Worm (Caenorhabditis elegans): Measurements from ENCODE around the gene hsp-75.

Gene hsp-75

ce11 chrIII:7246389-7246788 is 19.9 kb upstream of the hsp-75 start:
- TF ChIP-seq tab-1 (GFP tag; IDR thresholded peaks at IDR 0.05) (no peak), T22C8.4 (GFP tag; IDR thresholded peaks at IDR 0.05) (no peak), flt-1 (GFP tag; IDR thresholded peaks at IDR 0.05) (no peak), ztf-29 (GFP tag; IDR thresholded peaks at IDR 0.05) (no peak), med-1 (GFP tag; optimal IDR thresholded peaks at IDR 0.05; ENCODE audit: insufficient read depth) (no peak), klf-2 (GFP tag; conservative IDR thresholded peaks at IDR 0.05) (no peak), cog-1 (tag; optimal IDR thresholded peaks at IDR 0.05) (no peak), ref-1 (GFP tag; conservative IDR thresholded peaks at IDR 0.05) (no peak), ztf-23 (GFP tag; IDR thresholded peaks at IDR 0.05) (no peak)

- TF ChIP-seq med-1 (GFP tag; optimal IDR thresholded peaks at IDR 0.05; ENCODE audit: insufficient read depth): no peak
- TF ChIP-seq T22C8.4 (GFP tag; IDR thresholded peaks at IDR 0.05): no peak
- no peak for TF ChIP-seq ref-1 (GFP tag; conservative IDR thresholded peaks at IDR 0.05)
- TF ChIP-seq klf-2 (GFP tag; conservative IDR thresholded peaks at IDR 0.05): no peak
- no peak for TF ChIP-seq flt-1 (GFP tag; IDR thresholded peaks at IDR 0.05)
- TF ChIP-seq tab-1 (GFP tag; IDR thresholded peaks at IDR 0.05): no peak
- no peak for TF ChIP-seq cog-1 (tag; optimal IDR thresholded peaks at IDR 0.05)
- no peak for TF ChIP-seq ztf-23 (GFP tag; IDR thresholded peaks at IDR 0.05)
- no peak for TF ChIP-seq ztf-29 (GFP tag; IDR thresholded peaks at IDR 0.05)
Observed at ce11 chrIII:7242988-7243387, 16.5 kb upstream of the hsp-75 start, which contains the start of gene osm-10. Gene osm-10, plus strand, starts transcription at chrIII:7243280.

DNA sequence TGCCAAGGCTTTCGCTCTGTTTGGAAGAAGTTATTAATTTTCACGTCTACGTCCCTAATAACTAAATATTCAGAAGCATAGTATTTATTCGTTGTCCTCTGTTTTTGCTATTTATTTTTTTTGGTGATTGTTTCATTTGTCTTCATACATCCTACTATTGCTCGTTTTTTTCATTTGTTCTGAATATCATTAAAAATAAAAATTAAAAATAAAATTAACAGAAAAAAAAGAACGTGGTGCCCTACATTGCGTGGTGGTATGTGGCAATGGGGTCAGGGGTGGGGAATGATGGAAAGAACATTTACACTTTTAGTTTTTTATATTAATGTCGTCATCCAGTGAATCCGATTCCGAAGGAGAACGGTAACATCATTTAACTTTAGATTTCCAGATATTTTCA is 14.6 kb upstream of the hsp-75 start, which contains the start of gene ztf-31:
ztf-31 (plus strand) TSS at position 301 of the 400 bp plus-strand sequence.
- TF ChIP-seq ztf-23 (GFP tag; IDR thresholded peaks at IDR 0.05): no peak
- TF ChIP-seq tab-1 (GFP tag; IDR thresholded peaks at IDR 0.05): no peak
- TF ChIP-seq klf-2 (GFP tag; conservative IDR thresholded peaks at IDR 0.05): no peak
- TF ChIP-seq cog-1 (tag; optimal IDR thresholded peaks at IDR 0.05): no peak

- TF ChIP-seq flt-1 (GFP tag; IDR thresholded peaks at IDR 0.05) (no peak), cog-1 (tag; optimal IDR thresholded peaks at IDR 0.05) (no peak), ztf-29 (GFP tag; IDR thresholded peaks at IDR 0.05) (no peak), T22C8.4 (GFP tag; IDR thresholded peaks at IDR 0.05) (no peak), klf-2 (GFP tag; conservative IDR thresholded peaks at IDR 0.05) (no peak), ref-1 (GFP tag; conservative IDR thresholded peaks at IDR 0.05) (no peak), ztf-23 (GFP tag; IDR thresholded peaks at IDR 0.05) (no peak), med-1 (GFP tag; optimal IDR thresholded peaks at IDR 0.05; ENCODE audit: insufficient read depth) (no peak), tab-1 (GFP tag; IDR thresholded peaks at IDR 0.05) (no peak)
Observed at ce11 chrIII:7239416-7239815, 12.9 kb upstream of the hsp-75 start.

DNA sequence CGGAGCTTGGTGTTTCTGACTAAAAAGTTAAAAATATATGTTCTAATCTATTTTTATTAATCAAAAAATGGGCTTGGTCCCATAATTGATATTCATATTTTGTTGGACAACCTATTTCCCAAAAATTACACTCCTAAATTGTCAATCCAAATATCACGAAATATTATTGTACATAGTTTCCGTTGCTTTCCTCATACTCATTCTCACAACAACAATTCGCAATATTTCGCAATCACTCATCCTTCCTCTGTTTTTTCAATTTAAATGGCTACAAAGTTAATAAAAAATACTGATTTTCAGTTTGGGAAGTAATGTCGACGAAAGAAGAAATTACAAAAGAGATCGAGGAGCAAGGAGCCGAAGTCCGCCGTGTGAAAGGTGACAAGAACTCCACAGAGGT is 12.2 kb upstream of the hsp-75 start, which contains the start of gene pars-1:
pars-1 (plus strand) TSS at position 301 of the 400 bp plus-strand sequence.
- TF ChIP-seq ztf-29 (GFP tag; IDR thresholded peaks at IDR 0.05): no peak
- no peak for TF ChIP-seq ztf-23 (GFP tag; IDR thresholded peaks at IDR 0.05)
- TF ChIP-seq ref-1 (GFP tag; conservative IDR thresholded peaks at IDR 0.05): no peak
- TF ChIP-seq cog-1 (tag; optimal IDR thresholded peaks at IDR 0.05): no peak
- no peak for TF ChIP-seq klf-2 (GFP tag; conservative IDR thresholded peaks at IDR 0.05)
- no peak for TF ChIP-seq tab-1 (GFP tag; IDR thresholded peaks at IDR 0.05)
- TF ChIP-seq med-1 (GFP tag; optimal IDR thresholded peaks at IDR 0.05; ENCODE audit: insufficient read depth): no peak
- TF ChIP-seq flt-1 (GFP tag; IDR thresholded peaks at IDR 0.05): no peak
- TF ChIP-seq T22C8.4 (GFP tag; IDR thresholded peaks at IDR 0.05): no peak

DNA sequence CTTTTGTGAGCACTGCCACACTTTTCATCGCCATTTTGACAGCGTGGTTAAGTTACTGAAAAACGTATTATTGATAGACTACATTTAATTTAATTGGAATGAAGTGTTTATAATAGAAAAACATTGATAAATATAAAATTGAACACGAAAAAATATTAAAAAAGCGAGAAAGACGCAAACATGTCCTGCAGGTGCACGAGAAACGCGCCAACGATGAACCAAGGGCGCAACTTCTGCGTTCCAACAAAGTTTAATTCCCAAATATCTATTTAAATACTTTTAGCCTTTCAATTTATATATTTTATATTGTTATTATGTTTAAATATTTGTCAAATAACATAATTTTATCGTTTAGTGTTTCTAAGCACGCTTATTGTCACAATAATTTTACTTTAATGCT is 7.6 kb upstream of the hsp-75 start, which contains the start of gene ndus-8:
ndus-8 (minus strand) TSS at position 55 of the 400 bp plus-strand sequence.
- TF ChIP-seq med-1 (GFP tag; optimal IDR thresholded peaks at IDR 0.05; ENCODE audit: insufficient read depth) (no peak), tab-1 (GFP tag; IDR thresholded peaks at IDR 0.05) (no peak), cog-1 (tag; optimal IDR thresholded peaks at IDR 0.05) (peak; percentile 21), T22C8.4 (GFP tag; IDR thresholded peaks at IDR 0.05) (no peak)

DNA sequence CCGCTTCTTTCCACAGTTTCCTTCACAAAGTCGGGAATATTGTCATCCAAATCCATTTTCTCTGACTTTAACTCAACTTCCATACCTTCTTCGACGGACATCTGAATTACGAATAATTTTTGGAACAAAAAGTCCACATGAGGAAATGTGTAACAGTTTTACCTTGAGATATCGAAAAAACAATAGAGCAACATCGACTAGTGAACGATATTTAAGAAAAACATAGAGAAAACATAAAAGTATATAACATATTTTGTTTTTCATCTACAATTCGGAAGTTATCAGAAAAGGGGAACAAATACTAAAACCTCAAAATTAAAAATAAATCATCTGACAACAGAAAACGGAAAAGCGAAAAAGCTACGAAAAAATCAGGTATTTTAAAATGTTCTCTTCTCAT is 6.3 kb upstream of the hsp-75 start, which contains the start of gene adr-2:
adr-2 (minus strand) TSS at position 101 of the 400 bp plus-strand sequence.
- TF ChIP-seq ztf-23 (GFP tag; IDR thresholded peaks at IDR 0.05) (no peak), ref-1 (GFP tag; conservative IDR thresholded peaks at IDR 0.05) (no peak), flt-1 (GFP tag; IDR thresholded peaks at IDR 0.05) (no peak), ztf-29 (GFP tag; IDR thresholded peaks at IDR 0.05) (no peak), cog-1 (tag; optimal IDR thresholded peaks at IDR 0.05) (no peak), med-1 (GFP tag; optimal IDR thresholded peaks at IDR 0.05; ENCODE audit: insufficient read depth) (no peak), tab-1 (GFP tag; IDR thresholded peaks at IDR 0.05) (no peak), klf-2 (GFP tag; conservative IDR thresholded peaks at IDR 0.05) (no peak), T22C8.4 (GFP tag; IDR thresholded peaks at IDR 0.05) (no peak)

DNA sequence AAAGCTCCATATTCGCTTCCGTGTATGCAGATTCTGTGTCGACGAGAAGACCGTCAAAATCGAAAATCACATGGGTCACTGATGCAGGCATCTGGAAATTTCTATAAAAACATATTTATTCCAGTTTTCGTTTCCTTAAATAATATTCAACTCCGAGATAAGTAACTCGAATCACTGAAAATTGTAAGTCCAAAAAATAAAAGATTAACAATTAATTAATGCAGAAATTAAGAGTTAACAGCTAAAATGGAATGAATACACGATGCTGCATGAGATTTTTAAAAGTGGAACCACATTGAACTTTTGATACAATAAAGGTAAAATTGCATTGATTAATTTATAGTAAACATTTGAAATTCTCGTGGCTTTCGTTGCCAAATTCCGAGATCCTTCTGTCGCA is 4.3 kb upstream of the hsp-75 start, which contains the start of gene R151.10:
R151.10 (minus strand) TSS at position 101 of the 400 bp plus-strand sequence.
- TF ChIP-seq ztf-29 (GFP tag; IDR thresholded peaks at IDR 0.05): no peak
- TF ChIP-seq klf-2 (GFP tag; conservative IDR thresholded peaks at IDR 0.05): no peak
- no peak for TF ChIP-seq ref-1 (GFP tag; conservative IDR thresholded peaks at IDR 0.05)

DNA sequence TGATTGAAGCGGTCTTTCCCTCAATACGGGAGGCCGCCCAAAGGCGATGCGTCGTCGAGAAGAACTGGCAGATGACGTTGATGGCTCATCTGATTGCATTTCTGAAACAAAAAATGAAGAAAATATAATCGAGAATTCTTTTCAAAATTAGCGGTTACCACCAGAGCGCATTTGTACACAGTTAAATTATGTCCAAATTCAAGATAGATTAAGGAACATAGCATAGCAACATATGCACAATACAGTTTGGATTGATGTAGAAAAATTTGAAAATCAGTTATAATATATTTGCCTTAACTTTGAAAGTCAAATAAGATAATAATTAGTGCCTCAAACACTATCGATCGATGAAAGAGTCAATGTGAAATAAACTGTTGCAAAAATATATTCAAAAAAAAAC is 3.2 kb upstream of the hsp-75 start, which contains the start of gene R151.8:
R151.8 (minus strand) TSS at position 101 of the 400 bp plus-strand sequence.
- TF ChIP-seq ref-1 (GFP tag; conservative IDR thresholded peaks at IDR 0.05) (no peak), flt-1 (GFP tag; IDR thresholded peaks at IDR 0.05) (no peak), klf-2 (GFP tag; conservative IDR thresholded peaks at IDR 0.05) (no peak), cog-1 (tag; optimal IDR thresholded peaks at IDR 0.05) (no peak), ztf-29 (GFP tag; IDR thresholded peaks at IDR 0.05) (no peak), ztf-23 (GFP tag; IDR thresholded peaks at IDR 0.05) (no peak), tab-1 (GFP tag; IDR thresholded peaks at IDR 0.05) (no peak), T22C8.4 (GFP tag; IDR thresholded peaks at IDR 0.05) (no peak)

DNA sequence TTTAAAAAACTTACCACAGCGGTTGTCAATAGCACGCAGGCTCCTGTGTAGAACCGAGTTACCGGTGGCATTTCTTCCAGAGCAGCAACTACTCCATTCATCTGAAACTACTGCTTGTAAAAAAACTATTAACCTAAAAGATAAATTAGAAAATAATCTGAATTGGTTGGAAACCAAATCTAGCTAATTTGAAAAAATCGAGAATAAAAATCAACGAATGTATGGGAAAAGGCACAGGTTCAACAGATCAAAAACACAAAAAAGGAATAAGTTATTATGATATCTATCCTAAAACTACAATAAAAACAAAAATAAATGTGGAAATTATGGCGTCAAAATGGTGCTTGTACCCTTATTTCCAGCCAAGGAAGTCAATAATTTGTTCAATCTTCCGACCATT is 3.5 kb downstream of the hsp-75 start, which contains the start of gene der-2:
der-2 (minus strand) TSS at position 101 of the 400 bp plus-strand sequence.
- no peak for TF ChIP-seq flt-1 (GFP tag; IDR thresholded peaks at IDR 0.05)
- TF ChIP-seq T22C8.4 (GFP tag; IDR thresholded peaks at IDR 0.05): no peak
- TF ChIP-seq med-1 (GFP tag; optimal IDR thresholded peaks at IDR 0.05; ENCODE audit: insufficient read depth): no peak
- TF ChIP-seq tab-1 (GFP tag; IDR thresholded peaks at IDR 0.05): no peak
- TF ChIP-seq ref-1 (GFP tag; conservative IDR thresholded peaks at IDR 0.05): no peak
- no peak for TF ChIP-seq ztf-29 (GFP tag; IDR thresholded peaks at IDR 0.05)
- no peak for TF ChIP-seq ztf-23 (GFP tag; IDR thresholded peaks at IDR 0.05)
- TF ChIP-seq cog-1 (tag; optimal IDR thresholded peaks at IDR 0.05): no peak
- no peak for TF ChIP-seq klf-2 (GFP tag; conservative IDR thresholded peaks at IDR 0.05)
